Fruit fly (Drosophila melanogaster): ENCODE measurements around the gene CG3909.

CG3909 gene

DNA sequence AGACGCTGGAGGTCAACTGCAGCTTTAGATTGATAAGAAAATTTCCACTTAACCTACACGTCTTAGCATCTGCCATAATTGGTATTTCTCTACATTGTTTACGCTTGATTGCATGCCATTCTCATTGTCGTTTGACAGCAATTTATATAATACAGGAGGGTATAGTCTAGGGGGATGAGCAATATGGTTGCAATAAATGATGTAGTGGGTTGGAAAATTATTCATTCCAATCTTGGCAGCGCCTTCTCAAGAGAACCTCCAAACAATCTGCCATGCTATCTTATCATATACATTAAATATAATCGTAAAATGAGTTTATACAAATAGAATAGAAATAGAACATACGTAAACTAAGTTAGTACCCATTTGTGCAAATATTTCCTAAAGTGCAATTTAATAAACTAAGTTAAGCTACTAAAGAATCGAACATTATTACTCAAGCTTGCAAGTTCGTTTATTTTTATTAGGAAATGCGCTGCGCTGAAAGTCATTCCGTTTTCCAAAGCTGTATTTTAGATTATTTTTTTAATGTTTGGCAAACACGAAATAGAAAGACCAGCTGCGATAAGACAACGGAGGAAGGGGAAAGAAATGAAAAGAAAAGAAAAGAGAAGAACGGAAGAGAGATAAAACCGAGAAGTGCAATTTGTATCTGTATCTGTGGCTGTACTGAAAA is 35.5 kb downstream of the CG3909 start:
- TF ChIP-seq CG8478 (optimal IDR thresholded peaks at IDR 0.05) (no peak), EcR (GFP tag; optimal IDR thresholded peaks at IDR 0.05) (no peak), usp (GFP tag; optimal IDR thresholded peaks at IDR 0.05) (no peak), Dll (optimal IDR thresholded peaks at IDR 0.05) (no peak), psq (optimal IDR thresholded peaks at IDR 0.05) (no peak), pan (optimal IDR thresholded peaks at IDR 0.05) (no peak)

DNA sequence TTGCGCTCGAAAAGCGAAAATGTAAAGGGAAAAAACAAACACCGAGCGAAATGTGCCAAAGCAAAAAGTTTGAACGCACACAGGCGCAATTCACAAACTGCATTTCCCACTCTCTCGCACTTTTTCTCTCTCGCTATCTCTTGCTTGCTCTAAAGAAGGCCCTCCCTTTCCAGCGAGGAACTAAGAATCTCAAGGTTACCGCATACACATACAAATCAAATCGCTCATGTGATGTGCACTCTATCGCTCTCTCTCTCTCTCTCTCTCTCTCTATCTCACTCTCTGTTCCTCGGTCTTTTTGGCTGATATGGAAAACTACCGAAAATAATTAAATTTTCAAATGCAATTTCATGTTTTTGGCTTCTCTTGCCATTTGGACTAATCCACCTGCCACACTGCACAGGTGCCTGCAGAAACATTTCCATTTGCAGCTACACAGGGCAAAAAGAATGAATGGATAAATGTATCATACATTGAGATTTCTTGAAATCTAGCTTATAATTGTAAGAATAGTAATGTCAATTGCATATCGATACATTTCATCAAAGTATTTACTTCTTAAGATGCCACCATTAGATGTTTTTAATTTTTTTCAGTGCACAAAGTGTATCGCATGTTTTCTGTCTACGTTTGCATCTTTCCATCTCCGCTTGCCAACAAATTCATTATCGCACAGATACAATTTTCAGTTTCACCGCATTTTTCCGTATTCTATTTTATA is 36.4 kb downstream of the CG3909 start:
- no peak for TF ChIP-seq psq (optimal IDR thresholded peaks at IDR 0.05)
- TF ChIP-seq CG8478 (optimal IDR thresholded peaks at IDR 0.05) = peak; percentile 19
- no peak for TF ChIP-seq Dll (optimal IDR thresholded peaks at IDR 0.05)

DNA sequence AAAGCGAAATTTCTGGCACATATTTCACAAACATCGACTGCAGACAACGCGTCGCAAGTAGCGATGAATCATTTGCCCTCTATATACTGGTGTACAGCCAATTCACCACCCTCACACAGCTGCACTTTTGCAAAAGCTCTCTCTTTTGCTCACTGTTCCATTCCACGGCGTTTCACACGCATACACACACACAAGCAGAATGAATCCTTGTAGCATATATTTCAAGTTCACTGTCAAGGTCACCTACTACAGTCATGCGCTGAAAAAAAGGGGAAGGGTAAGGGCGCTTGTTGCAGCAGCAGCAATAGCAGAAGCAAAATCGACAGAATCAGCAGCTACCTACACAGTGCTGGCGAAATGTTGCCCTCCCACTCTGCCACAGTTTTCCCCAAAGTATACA is 37.6 kb downstream of the CG3909 start:
- TF ChIP-seq Dll (optimal IDR thresholded peaks at IDR 0.05) = no peak
- no peak for TF ChIP-seq EcR (GFP tag; optimal IDR thresholded peaks at IDR 0.05)
- TF ChIP-seq psq (optimal IDR thresholded peaks at IDR 0.05) = no peak
- TF ChIP-seq pan (optimal IDR thresholded peaks at IDR 0.05) = no peak
- TF ChIP-seq CG8478 (optimal IDR thresholded peaks at IDR 0.05) = no peak

DNA sequence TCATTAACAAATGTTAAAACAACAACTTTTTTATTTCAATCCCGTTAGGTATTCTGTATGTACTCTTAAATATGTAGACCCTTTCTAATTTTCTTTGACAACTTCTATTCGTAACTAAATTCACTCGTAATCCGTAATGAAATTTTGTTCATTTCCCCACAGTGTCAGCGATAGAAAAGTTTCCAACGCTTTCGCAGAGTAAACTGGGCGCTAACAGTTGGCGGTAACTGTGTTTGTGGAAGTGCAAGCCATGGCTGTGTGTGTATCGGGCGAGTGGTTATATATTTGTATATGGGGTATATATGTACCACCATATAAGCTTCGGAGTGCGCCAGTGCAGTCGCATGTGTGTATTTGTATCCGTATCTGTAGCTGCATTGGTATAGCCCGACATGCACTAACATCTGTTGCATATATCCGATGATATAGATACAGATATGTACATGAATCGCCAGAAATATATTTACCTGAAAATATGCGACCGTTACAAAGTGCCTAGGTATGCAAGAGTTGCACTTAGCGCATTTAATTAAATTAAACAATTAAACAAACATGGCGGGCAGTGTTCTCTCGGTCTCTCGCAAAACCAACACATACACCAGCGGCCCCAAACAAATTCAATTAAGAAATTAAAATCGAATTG is 38.5 kb downstream of the CG3909 start:
- TF ChIP-seq CG8478 (optimal IDR thresholded peaks at IDR 0.05) (no peak), psq (optimal IDR thresholded peaks at IDR 0.05) (no peak), usp (GFP tag; optimal IDR thresholded peaks at IDR 0.05) (no peak), EcR (GFP tag; optimal IDR thresholded peaks at IDR 0.05) (no peak), Dll (optimal IDR thresholded peaks at IDR 0.05) (no peak), pan (optimal IDR thresholded peaks at IDR 0.05) (no peak)

DNA sequence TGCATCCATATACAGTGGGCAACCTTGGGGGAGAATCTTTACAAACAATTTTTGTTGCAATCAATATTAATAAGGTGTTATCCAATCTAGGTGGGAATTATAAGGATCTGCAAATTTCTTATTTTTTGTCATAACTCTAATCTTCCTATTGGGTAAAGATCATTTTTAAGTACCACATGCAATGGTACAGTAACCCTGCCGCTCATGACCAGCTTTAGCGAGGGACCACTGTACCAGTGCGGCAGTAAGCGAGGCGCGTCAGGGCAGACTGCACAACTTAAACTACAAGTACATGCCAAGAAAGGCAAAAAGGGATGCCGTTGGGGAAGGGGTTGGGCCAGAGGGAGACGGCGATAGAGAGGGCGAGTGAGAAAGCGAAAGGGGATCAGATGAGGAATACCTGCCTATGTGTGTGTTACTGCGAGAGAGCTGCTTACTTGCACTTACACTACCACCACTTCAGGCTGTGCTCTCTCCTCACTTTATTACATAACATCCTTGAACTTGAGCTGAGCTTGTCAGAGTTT is 39.5 kb downstream of the CG3909 start:
- no peak for TF ChIP-seq CG8478 (optimal IDR thresholded peaks at IDR 0.05)
- no peak for TF ChIP-seq pan (optimal IDR thresholded peaks at IDR 0.05)
- no peak for TF ChIP-seq EcR (GFP tag; optimal IDR thresholded peaks at IDR 0.05)

DNA sequence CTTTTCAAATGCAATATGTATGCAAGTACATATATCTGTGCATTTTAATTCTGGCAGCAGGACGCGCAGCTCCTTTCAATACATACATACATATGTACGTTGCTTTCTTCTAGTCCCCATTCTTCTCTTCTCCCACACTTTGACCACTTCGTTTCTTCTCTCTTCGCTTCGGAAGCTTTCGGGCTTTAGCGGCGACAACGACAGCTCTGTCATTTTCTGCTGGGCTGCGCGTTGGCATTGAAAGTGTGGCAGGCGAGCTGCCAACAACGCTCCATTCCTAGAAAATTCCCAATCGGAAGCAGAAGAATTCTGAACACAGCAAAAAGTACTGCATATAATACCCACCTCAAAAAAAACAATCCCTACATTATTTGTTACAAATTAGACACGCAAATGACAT is 40.0 kb downstream of the CG3909 start:
- no peak for TF ChIP-seq EcR (GFP tag; optimal IDR thresholded peaks at IDR 0.05)
- no peak for TF ChIP-seq psq (optimal IDR thresholded peaks at IDR 0.05)
- TF ChIP-seq pan (optimal IDR thresholded peaks at IDR 0.05) = no peak
- TF ChIP-seq Dll (optimal IDR thresholded peaks at IDR 0.05) = no peak

DNA sequence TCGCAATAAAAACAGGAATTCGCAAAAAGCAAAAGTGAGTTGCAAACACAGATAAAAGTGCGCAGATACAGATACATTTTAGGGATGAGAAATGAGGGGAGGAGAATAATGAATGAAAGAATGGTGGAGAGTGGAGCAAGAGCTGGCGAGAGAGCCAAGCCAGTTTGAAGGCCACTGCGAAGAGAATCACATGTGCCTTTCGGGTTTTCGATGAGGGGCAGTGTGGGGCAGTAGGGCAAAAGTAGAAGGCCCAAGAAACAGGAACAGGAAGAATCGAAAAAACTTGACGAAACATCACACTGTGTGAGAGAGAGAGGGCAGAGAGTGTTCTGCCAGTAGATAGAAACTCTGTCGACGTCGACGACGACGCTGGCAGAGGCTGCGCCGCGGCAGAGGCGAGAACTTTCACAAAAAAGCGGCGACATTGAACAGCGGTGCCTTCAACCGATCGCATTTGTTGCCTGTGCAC is 41.1 kb downstream of the CG3909 start:
- no peak for TF ChIP-seq psq (optimal IDR thresholded peaks at IDR 0.05)
- no peak for TF ChIP-seq EcR (GFP tag; optimal IDR thresholded peaks at IDR 0.05)
- TF ChIP-seq pan (optimal IDR thresholded peaks at IDR 0.05) = no peak
- TF ChIP-seq Dll (optimal IDR thresholded peaks at IDR 0.05) = no peak
- TF ChIP-seq usp (GFP tag; optimal IDR thresholded peaks at IDR 0.05) = no peak
- TF ChIP-seq CG8478 (optimal IDR thresholded peaks at IDR 0.05) = no peak

DNA sequence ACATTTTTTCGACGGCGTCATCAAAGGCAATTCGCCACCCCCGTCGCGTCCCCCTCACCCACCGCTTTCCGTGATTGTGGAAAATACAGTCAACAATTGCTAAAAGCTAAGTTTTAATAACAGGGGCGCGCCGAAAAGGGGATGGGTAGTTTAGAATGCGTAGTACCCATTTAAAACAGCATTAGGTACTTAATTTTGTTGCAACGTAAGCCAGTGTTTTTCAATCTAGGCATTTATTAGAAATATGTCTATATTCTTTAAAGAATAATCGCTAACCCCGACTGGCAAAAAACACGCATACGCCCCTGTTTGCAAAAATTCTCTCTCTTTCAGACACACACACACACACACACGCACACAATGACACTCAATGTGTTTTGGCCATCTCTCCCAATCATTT is 41.8 kb downstream of the CG3909 start:
- TF ChIP-seq EcR (GFP tag; optimal IDR thresholded peaks at IDR 0.05) (no peak), usp (GFP tag; optimal IDR thresholded peaks at IDR 0.05) (no peak), CG8478 (optimal IDR thresholded peaks at IDR 0.05) (no peak), Dll (optimal IDR thresholded peaks at IDR 0.05) (no peak), psq (optimal IDR thresholded peaks at IDR 0.05) (no peak), pan (optimal IDR thresholded peaks at IDR 0.05) (no peak)

DNA sequence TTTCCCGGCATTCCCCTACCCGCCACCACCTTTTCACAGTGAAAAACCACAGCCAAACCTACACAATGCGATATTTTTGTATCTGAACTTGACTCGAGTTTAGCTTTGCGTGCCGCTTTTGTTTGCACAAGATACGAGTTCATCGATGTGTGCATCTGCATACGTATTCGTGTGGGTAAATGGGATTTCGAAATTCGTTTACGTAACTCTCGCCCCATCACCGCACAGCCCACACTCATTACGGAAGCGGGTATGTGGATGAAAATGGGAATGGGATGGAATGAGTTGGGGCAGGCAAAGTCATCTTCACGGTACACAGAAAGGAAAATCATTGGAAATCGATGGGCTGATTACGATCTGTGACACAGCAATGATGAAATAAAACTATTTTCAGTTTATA is 43.2 kb downstream of the CG3909 start:
- TF ChIP-seq usp (GFP tag; optimal IDR thresholded peaks at IDR 0.05) (no peak), CG8478 (optimal IDR thresholded peaks at IDR 0.05) (no peak), Dll (optimal IDR thresholded peaks at IDR 0.05) (no peak), pan (optimal IDR thresholded peaks at IDR 0.05) (no peak), EcR (GFP tag; optimal IDR thresholded peaks at IDR 0.05) (no peak), psq (optimal IDR thresholded peaks at IDR 0.05) (no peak)

DNA sequence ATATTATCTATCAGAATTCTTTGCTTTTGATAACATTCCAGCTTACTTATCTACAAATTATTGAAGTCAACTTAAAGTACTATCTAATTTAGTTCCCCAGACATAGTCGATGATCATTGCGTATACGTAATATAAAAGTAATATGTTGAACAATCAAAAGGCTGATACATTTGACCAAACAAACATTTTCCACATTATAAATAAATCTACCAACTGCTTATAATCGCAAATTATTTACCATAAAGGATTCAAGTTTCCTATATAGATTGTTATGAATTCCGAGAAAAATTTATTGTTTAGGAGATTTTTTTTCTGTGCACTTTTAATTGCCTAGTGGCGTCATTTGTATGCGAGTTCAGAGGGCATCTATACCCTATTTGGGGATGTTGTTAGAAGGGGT is 43.6 kb downstream of the CG3909 start:
- TF ChIP-seq psq (optimal IDR thresholded peaks at IDR 0.05) = no peak

DNA sequence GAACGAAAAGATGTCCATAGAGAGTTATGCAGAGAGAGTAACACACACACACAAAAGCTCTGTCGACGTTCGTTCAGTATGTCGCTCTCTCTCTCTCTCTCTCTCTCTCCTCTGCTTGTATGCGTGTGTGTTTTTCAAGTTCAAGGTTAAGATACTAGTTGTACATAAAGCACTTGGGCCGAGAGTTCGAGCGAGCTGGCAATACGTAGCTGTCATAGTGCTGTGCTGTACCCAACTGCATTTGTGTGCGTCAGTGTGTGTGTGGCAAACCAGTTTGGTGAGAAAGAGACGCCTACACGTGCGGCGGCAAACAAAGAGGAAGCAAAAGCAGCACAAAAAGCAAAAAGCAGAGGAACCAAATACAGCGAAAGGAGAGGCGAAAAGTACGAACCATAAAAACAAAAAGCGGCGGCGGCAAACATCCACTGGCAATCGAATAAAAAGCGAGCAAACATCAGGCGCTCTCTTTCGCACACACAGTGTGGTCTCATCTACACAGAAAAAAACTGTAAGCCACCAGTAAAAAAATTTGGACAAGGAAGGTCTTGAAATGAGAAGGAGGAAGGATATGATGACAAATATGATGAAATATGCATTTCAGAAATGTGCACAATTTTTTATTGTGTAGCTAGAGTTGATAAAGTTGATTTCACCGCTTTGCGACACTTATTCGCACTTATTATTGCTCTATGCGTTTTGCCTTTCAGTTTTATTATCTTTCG is 44.3 kb downstream of the CG3909 start:
- TF ChIP-seq psq (optimal IDR thresholded peaks at IDR 0.05) (no peak), pan (optimal IDR thresholded peaks at IDR 0.05) (no peak), CG8478 (optimal IDR thresholded peaks at IDR 0.05) (peak; percentile 41), usp (GFP tag; optimal IDR thresholded peaks at IDR 0.05) (no peak), EcR (GFP tag; optimal IDR thresholded peaks at IDR 0.05) (no peak), Dll (optimal IDR thresholded peaks at IDR 0.05) (peak; percentile 37)

DNA sequence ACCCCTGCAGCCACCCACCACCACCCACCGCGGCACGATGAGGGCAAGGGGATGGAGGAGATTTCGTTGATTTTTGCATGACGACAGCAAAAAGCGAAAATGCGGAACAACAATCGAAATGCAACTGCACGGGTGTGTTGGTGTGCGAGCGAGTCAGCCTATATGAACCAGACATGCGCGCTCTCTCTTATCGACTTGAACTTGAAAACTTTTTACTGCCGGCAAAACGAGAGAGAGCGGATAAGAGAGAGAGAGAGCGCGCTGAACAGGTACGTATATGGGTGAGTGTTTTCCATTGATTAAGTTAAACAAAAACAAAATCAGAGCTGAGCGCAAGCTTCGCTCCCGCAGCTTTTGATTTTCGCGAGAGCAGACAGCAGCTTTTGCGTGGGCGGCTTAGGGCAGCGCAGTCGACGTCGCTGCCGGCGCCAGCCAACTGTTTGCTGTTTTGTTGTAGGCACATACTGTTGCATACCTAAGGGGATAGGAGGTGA is 46.1 kb downstream of the CG3909 start:
- peak; percentile 62 for TF ChIP-seq CG8478 (optimal IDR thresholded peaks at IDR 0.05)
- no peak for TF ChIP-seq psq (optimal IDR thresholded peaks at IDR 0.05)
- TF ChIP-seq EcR (GFP tag; optimal IDR thresholded peaks at IDR 0.05) = no peak
- no peak for TF ChIP-seq pan (optimal IDR thresholded peaks at IDR 0.05)
- TF ChIP-seq Dll (optimal IDR thresholded peaks at IDR 0.05) = peak; percentile 94
- TF ChIP-seq usp (GFP tag; optimal IDR thresholded peaks at IDR 0.05) = no peak
